Fruit fly (Drosophila melanogaster) whole organism: Measurements from ENCODE around the gene Hsc20.

Experiments
- CG8478 ChIP-seq: fragments of >200 bp; optimal IDR thresholded peaks from 2 replicates; lab custom pipeline; 2018; ENCODE audit warnings: inconsistent platforms
- Dll ChIP-seq: fragments of >200 bp; optimal IDR thresholded peaks from 2 replicates; lab custom pipeline; 2017
- EcR ChIP-seq, 2 experiments: fragments of >200 bp; optimal IDR thresholded peaks; 2 replicates each; lab custom pipeline; 2017; ENCODE audit warnings: missing biosample characterization in 2 of 2, missing genetic modification characterization in 2 of 2, missing genetic modification reagents in 2 of 2
- pan ChIP-seq: fragments of >200 bp; optimal IDR thresholded peaks from 2 replicates; lab custom pipeline; 2017
- psq ChIP-seq: fragments of >200 bp; optimal IDR thresholded peaks from 2 replicates; lab custom pipeline; 2017
- usp ChIP-seq: fragments of >200 bp; optimal IDR thresholded peaks from 2 replicates; lab custom pipeline; 2017; ENCODE audit warnings: missing biosample characterization, missing genetic modification characterization, mixed read lengths

The Hsc20 gene

dm6 chr3L:16275391-16276017 is 42.6 kb downstream of the Hsc20 start:
- TF ChIP-seq psq (lab: Kevin White, UChicago) (no peak), usp (GFP tag; lab: Kevin White, UChicago) (no peak), Dll (lab: Kevin White, UChicago) (no peak), CG8478 (lab: Kevin White, UChicago) (no peak), pan (no peak), EcR (GFP tag; optimal IDR thresholded peaks at IDR 0.05; lab: Kevin White, UChicago) (peak in 1 of 2 experiments; percentile 71)

dm6 chr3L:16277135-16277534 is 44.2 kb downstream of the Hsc20 start, which contains the start of gene CG13065:
CG13065 (plus strand) TSS chr3L:16277435.
- TF ChIP-seq Dll (lab: Kevin White, UChicago) (no peak), usp (GFP tag; lab: Kevin White, UChicago) (no peak), psq (lab: Kevin White, UChicago) (no peak)

dm6 chr3L:16279171-16279570 is 46.2 kb downstream of the Hsc20 start, which contains the start of gene CG13050:
CG13050 (minus strand) TSS chr3L:16279271.
- TF ChIP-seq EcR (GFP tag; optimal IDR thresholded peaks at IDR 0.05; lab: Kevin White, UChicago) (no peak), psq (lab: Kevin White, UChicago) (no peak), usp (GFP tag; lab: Kevin White, UChicago) (no peak), pan (no peak), Dll (lab: Kevin White, UChicago) (no peak), CG8478 (lab: Kevin White, UChicago) (no peak)

dm6 chr3L:16279987-16280454 is 47.1 kb downstream of the Hsc20 start, which contains the start of gene CG13064:
CG13064 (plus strand) TSS chr3L:16280404.
- no peak for TF ChIP-seq psq (lab: Kevin White, UChicago)
- peak in 1 of 2 experiments; percentile 54 for TF ChIP-seq EcR (GFP tag; optimal IDR thresholded peaks at IDR 0.05; lab: Kevin White, UChicago)

- TF ChIP-seq pan (no peak), usp (GFP tag; lab: Kevin White, UChicago) (no peak), CG8478 (lab: Kevin White, UChicago) (no peak), EcR (GFP tag; optimal IDR thresholded peaks at IDR 0.05; lab: Kevin White, UChicago) (no peak), Dll (lab: Kevin White, UChicago) (no peak), psq (lab: Kevin White, UChicago) (no peak)
Measured at dm6 chr3L:16281880-16282556, 49.1 kb downstream of the Hsc20 start, which contains the start of gene CG13049. CG13049 (minus strand) TSS chr3L:16281930.
